Worm (Caenorhabditis elegans) whole organism, L4 larva: Measurements from ENCODE around the gene C27D9.1.
A peak's percentile ranks its signal among the peaks of the same experiment; 100 is the strongest.

ENCODE experiments used
- F37D6.2 ChIP-seq: sonication (generic microtip); optimal IDR thresholded peaks from 2 replicates; lab custom pipeline; 2016; ENCODE audit warnings: mild to moderate bottlenecking, missing genetic modification characterization, missing compliant biosample characterization
- F49E8.2 ChIP-seq: sonication (generic microtip); optimal IDR thresholded peaks from 2 replicates; lab custom pipeline; 2016; ENCODE audit warnings: missing compliant biosample characterization, mild to moderate bottlenecking, missing genetic modification characterization, borderline replicate concordance
- R02D3.7 ChIP-seq: fragments of 150-350 bp; sonication (generic microtip); optimal IDR thresholded peaks from 3 replicates; lab custom pipeline; 2014; ENCODE audit warnings: missing biosample characterization, missing genetic modification characterization
- T20F7.1 ChIP-seq: fragments of 200-800 bp; sonication (Bioruptor generic); optimal IDR thresholded peaks from 2 replicates; lab custom pipeline; 2018; ENCODE audit warnings: mild to moderate bottlenecking, missing genetic modification characterization, missing compliant biosample characterization
- T26A8.4 ChIP-seq: fragments of 200-800 bp; sonication (Bioruptor generic); IDR thresholded peaks from 2 replicates; pipeline ENCODE4 v1.3.6; 2022; ENCODE audit warnings: missing genetic modification characterization, missing compliant biosample characterization
- Y48G9A.11 ChIP-seq: fragments of 200-800 bp; sonication (Bioruptor generic); IDR thresholded peaks from 2 replicates; pipeline ENCODE4 v1.3.6; 2022; ENCODE audit warnings: missing genetic modification reagents, missing genetic modification characterization, missing compliant biosample characterization
- aha-1 ChIP-seq: fragments of 150-350 bp; peaks from one replicate; lab custom pipeline; 2014; ENCODE audit warnings: missing biosample characterization, missing genetic modification characterization
- ceh-28 ChIP-seq: fragments of 150-350 bp; optimal IDR thresholded peaks from 2 replicates; lab custom pipeline; 2014; ENCODE audit warnings: missing biosample characterization, missing genetic modification reagents, missing genetic modification characterization
- ceh-32 ChIP-seq: sonication (generic microtip); optimal IDR thresholded peaks from 2 replicates; lab custom pipeline; 2016; ENCODE audit warnings: mild to moderate bottlenecking, missing genetic modification characterization, missing compliant biosample characterization; ENCODE audit not compliant: poor library complexity
- ceh-82 ChIP-seq: sonication (generic microtip); optimal IDR thresholded peaks from 2 replicates; lab custom pipeline; 2017; ENCODE audit warnings: missing biosample characterization, missing genetic modification characterization
- ctbp-1 ChIP-seq: fragments of 200-800 bp; sonication (Bioruptor generic); IDR thresholded peaks from 2 replicates; pipeline ENCODE4 v1.3.6; 2022; ENCODE audit warnings: missing genetic modification reagents, missing genetic modification characterization, missing compliant biosample characterization
- daf-12 ChIP-seq: fragments of 150-350 bp; optimal IDR thresholded peaks from 2 replicates; lab custom pipeline; 2014; ENCODE audit warnings: missing biosample characterization, missing genetic modification reagents, missing genetic modification characterization
- daf-8 ChIP-seq: fragments of 200-800 bp; sonication (Bioruptor generic); IDR thresholded peaks from 2 replicates; pipeline ENCODE4 v1.3.6; 2022; ENCODE audit warnings: missing genetic modification characterization, missing compliant biosample characterization
- dmd-6 ChIP-seq: fragments of 200-800 bp; sonication (Bioruptor generic); IDR thresholded peaks from 2 replicates; pipeline ENCODE4 v1.3.6; 2022; ENCODE audit warnings: missing genetic modification reagents, missing genetic modification characterization, missing compliant biosample characterization
- dmd-9 ChIP-seq: fragments of 200-800 bp; sonication (Bioruptor generic); IDR thresholded peaks from 2 replicates; pipeline ENCODE4 v1.3.6; 2022; ENCODE audit warnings: missing genetic modification reagents, missing genetic modification characterization, missing compliant biosample characterization
- duxl-1 ChIP-seq: sonication (generic microtip); optimal IDR thresholded peaks from 2 replicates; lab custom pipeline; 2016; ENCODE audit warnings: mild to moderate bottlenecking, missing genetic modification characterization, moderate library complexity, missing compliant biosample characterization; ENCODE audit not compliant: poor library complexity
- egl-27 ChIP-seq: sonication (generic microtip); optimal IDR thresholded peaks from 3 replicates; lab custom pipeline; 2017; ENCODE audit warnings: missing biosample characterization, missing genetic modification reagents, missing genetic modification characterization
- fkh-10 ChIP-seq: fragments of 150-350 bp; optimal IDR thresholded peaks from 2 replicates; lab custom pipeline; 2014; ENCODE audit warnings: missing biosample characterization, missing genetic modification reagents, missing genetic modification characterization
- fos-1 ChIP-seq: fragments of 150-350 bp; optimal IDR thresholded peaks from 2 replicates; lab custom pipeline; 2014; ENCODE audit warnings: missing biosample characterization, missing genetic modification characterization
- hlh-11 ChIP-seq: fragments of 200-800 bp; sonication (Bioruptor generic); optimal IDR thresholded peaks from 2 replicates; lab custom pipeline; 2018; ENCODE audit warnings: mild to moderate bottlenecking, missing genetic modification characterization, missing compliant biosample characterization
- lim-7 ChIP-seq: fragments of 200-800 bp; sonication (Bioruptor generic); IDR thresholded peaks from 2 replicates; pipeline ENCODE4 v1.3.6; 2022; ENCODE audit warnings: missing genetic modification characterization, missing compliant biosample characterization
- madf-5 ChIP-seq, 2 experiments: fragments of 200-800 bp; sonication (Bioruptor generic); IDR thresholded peaks; 2 replicates each; pipeline ENCODE4 v1.3.6; 2022; ENCODE audit warnings: missing compliant biosample characterization in 2 of 2, missing genetic modification characterization in 2 of 2
- mdl-1 ChIP-seq, 2 experiments: fragments of 150-350 bp in 1 of 2; sonication (generic microtip) in 1 of 2; optimal IDR thresholded peaks; 2 replicates each; lab custom pipeline; 2014 to 2017; ENCODE audit warnings: missing biosample characterization in 2 of 2, missing genetic modification characterization in 2 of 2
- mes-2 ChIP-seq: sonication (generic microtip); optimal IDR thresholded peaks from 2 replicates; lab custom pipeline; 2016; ENCODE audit warnings: missing genotype, mild to moderate bottlenecking, missing genetic modification characterization, missing compliant biosample characterization; ENCODE audit not compliant: poor library complexity, severe bottlenecking
- nhr-111 ChIP-seq: fragments of 200-800 bp; sonication (Bioruptor generic); optimal IDR thresholded peaks from 2 replicates; lab custom pipeline; 2018; ENCODE audit warnings: mild to moderate bottlenecking, missing genetic modification characterization, missing compliant biosample characterization
- nhr-77 ChIP-seq: fragments of 150-350 bp; optimal IDR thresholded peaks from 2 replicates; lab custom pipeline; 2014; ENCODE audit warnings: missing biosample characterization, missing genetic modification characterization
- saeg-2 ChIP-seq: fragments of 200-800 bp; sonication (Bioruptor generic); IDR thresholded peaks from 2 replicates; pipeline ENCODE4 v1.3.6; 2022; ENCODE audit warnings: missing genetic modification reagents, missing genetic modification characterization, missing compliant biosample characterization
- spr-1 ChIP-seq: sonication (generic microtip); optimal IDR thresholded peaks from 2 replicates; lab custom pipeline; 2016; ENCODE audit warnings: mild to moderate bottlenecking, missing genetic modification characterization, missing compliant biosample characterization
- spr-3 ChIP-seq: fragments of 200-800 bp; sonication (Bioruptor generic); optimal IDR thresholded peaks from 2 replicates; lab custom pipeline; 2018; ENCODE audit warnings: mild to moderate bottlenecking, missing genetic modification characterization, missing compliant biosample characterization
- unc-130 ChIP-seq: sonication (generic microtip); optimal IDR thresholded peaks from 2 replicates; lab custom pipeline; 2016; ENCODE audit warnings: missing genetic modification reagents, missing genetic modification characterization, missing compliant biosample characterization
- unc-39 ChIP-seq: sonication (generic microtip); optimal IDR thresholded peaks from 2 replicates; lab custom pipeline; 2017; ENCODE audit warnings: missing biosample characterization, missing genetic modification characterization
- unc-62 ChIP-seq, 3 experiments: fragments of 150-350 bp in 1 of 3; sonication (generic microtip); optimal IDR thresholded peaks in 2 of 3; peaks in 1 of 3; 1 replicate in 1 of 3; 2 replicates in 2 of 3; lab custom pipeline; 2014 to 2017; ENCODE audit warnings: missing biosample characterization in 3 of 3, missing genetic modification characterization in 3 of 3, missing genetic modification reagents in 3 of 3, missing genotype in 1 of 3
- zag-1 ChIP-seq: fragments of 150-350 bp; optimal IDR thresholded peaks from 2 replicates; lab custom pipeline; 2014; ENCODE audit warnings: missing biosample characterization, missing genetic modification characterization
- zfp-2 ChIP-seq: sonication (generic microtip); optimal IDR thresholded peaks from 2 replicates; lab custom pipeline; 2016; ENCODE audit warnings: mild to moderate bottlenecking, missing genetic modification characterization, missing compliant biosample characterization
- zfp-3 ChIP-seq: fragments of 200-800 bp; sonication (Bioruptor generic); conservative IDR thresholded peaks from 2 replicates; pipeline ENCODE4 v1.3.6; 2022; ENCODE audit warnings: missing genetic modification reagents, missing genetic modification characterization, missing compliant biosample characterization
- zip-11 ChIP-seq: fragments of 200-800 bp; sonication (Bioruptor generic); IDR thresholded peaks from 2 replicates; pipeline ENCODE4 v1.3.6; 2022; ENCODE audit warnings: missing genetic modification characterization, missing compliant biosample characterization
- ztf-11 ChIP-seq: fragments of 150-350 bp; optimal IDR thresholded peaks from 2 replicates; lab custom pipeline; 2014; ENCODE audit warnings: missing biosample characterization, missing genetic modification characterization

Gene C27D9.1

DNA sequence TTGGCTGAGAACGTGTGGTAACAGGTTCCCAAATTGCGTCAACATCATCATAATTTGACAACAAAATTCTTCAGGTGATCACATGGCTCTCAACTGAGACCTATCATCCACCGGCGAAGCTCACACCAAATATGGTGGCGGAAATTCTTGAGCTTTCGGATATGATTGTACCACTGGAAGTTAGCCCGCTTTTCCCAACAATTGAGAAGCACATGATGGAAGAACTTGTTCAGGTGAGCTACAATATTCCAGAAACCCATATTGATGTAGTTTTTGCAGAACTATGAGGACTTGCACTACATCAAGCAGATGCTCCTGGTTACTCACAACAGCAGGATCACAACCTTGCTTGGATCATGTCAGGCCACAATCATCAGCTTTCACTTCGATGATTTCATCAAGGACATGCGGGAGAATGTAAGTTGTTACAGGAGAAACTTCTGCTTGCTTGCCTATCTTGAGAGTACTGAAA is 920 bp upstream of the C27D9.1 start, which contains the start of gene F41C3.1:
Gene F41C3.1 (plus strand): TSS at position 51 of the 472 bp plus-strand sequence.
- TF ChIP-seq F37D6.2 (tag; lab: Kevin White, UChicago) (no peak), unc-62 (GFP tag; optimal IDR thresholded peaks at IDR 0.05 in 1 of 2; lab: Kevin White, UChicago) (peak in 1 of 2 experiments; percentile 96), unc-62 (tag; optimal IDR thresholded peaks at IDR 0.05; lab: Kevin White, UChicago) (no peak)

DNA sequence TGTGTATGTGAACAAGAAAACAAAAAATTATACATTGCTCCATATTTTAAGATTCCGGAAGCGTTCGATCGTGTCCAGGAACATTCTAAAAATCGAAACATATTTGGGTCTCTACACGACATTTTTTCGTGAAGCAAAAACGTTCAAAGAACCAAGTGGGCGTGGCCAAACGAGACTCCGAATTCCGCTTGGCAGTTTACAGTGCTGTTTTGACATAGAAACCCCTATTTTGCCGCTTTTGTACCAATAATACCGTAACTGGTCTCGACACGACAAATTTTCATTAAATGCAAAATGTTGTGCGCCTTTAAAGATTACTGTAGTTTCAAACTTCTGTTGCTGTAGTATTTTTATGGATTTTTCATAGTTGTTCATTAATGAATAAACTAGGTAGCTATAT is 2.4 kb downstream of the C27D9.1 start:
- TF ChIP-seq T20F7.1 (GFP tag; lab: Kevin White, UChicago) (peak; percentile 37), ztf-11 (no peak), Y48G9A.11 (GFP tag; lab: Robert Waterston, UW) (peak; percentile 76), duxl-1 (tag; lab: Kevin White, UChicago) (no peak), spr-1 (tag; lab: Kevin White, UChicago) (peak; percentile 75), daf-12 (tag; lab: Kevin White, UChicago) (no peak), spr-3 (GFP tag; lab: Kevin White, UChicago) (peak; percentile 15)

DNA sequence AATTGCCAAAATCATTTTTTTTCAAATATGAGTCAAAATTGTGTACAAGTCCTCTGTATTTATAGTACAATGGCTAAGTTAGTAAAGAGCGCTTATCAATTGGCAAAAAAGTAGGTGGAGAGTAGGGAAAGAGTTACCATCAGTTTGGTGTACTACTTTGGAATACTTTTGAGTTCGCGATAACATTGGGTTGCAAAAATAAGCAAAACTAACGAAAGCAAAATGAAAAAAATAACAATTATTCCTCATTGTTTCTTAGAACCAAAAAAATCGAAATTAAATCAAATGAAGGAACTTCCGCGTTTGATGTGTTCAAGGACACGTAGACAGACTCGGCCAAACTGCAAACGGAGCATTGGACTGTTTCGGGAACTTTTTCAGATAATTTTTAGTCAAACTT is 3.5 kb downstream of the C27D9.1 start, which contains the start of gene C27D9.2:
Gene C27D9.2 (minus strand): TSS at position 101 of the 400 bp plus-strand sequence.
- no peak for TF ChIP-seq mes-2 (tag; lab: Kevin White, UChicago)
- TF ChIP-seq ctbp-1 (GFP tag; lab: Robert Waterston, UW) = no peak
- TF ChIP-seq fkh-10 = no peak
- TF ChIP-seq egl-27 (tag; lab: Kevin White, UChicago) = no peak
- TF ChIP-seq nhr-111 (GFP tag; lab: Kevin White, UChicago) = no peak
- TF ChIP-seq dmd-9 (GFP tag; lab: Robert Waterston, UW) = no peak
- no peak for TF ChIP-seq zip-11 (GFP tag; lab: Robert Waterston, UW)
- TF ChIP-seq zfp-2 (tag; lab: Kevin White, UChicago) = no peak
- no peak for TF ChIP-seq unc-39
- no peak for TF ChIP-seq unc-130 (GFP tag; lab: Kevin White, UChicago)

DNA sequence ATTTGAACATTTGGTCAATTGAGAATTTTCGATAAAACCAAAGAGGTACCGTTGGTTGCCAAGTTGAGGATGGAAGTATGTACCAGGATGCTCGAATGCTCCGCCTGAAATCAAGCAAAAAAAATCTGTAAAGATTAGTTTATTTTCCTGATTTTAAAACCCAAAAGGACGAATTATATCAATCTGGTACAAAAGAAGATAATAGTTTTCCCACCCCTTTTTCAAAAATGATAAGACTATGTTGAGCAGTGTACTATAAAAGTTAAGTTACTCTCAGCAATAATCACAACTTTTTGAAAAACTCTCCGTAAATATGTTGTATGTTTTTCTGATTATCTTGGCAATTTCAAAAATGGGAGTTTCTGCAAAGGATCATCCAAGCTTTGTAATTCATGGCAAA is 5.2 kb downstream of the C27D9.1 start, which contains the start of gene F26G1.3:
Gene F26G1.3 (plus strand): TSS at position 301 of the 400 bp plus-strand sequence.
- TF ChIP-seq F49E8.2 (no peak), saeg-2 (GFP tag; lab: Robert Waterston, UW) (no peak), zfp-3 (GFP tag; lab: Robert Waterston, UW) (no peak), unc-39 (no peak), ceh-82 (tag; lab: Kevin White, UChicago) (no peak), nhr-77 (tag; lab: Kevin White, UChicago) (no peak), fos-1 (no peak), T26A8.4 (GFP tag; lab: Robert Waterston, UW) (no peak), zfp-2 (tag; lab: Kevin White, UChicago) (no peak), mdl-1 (tag; optimal IDR thresholded peaks at IDR 0.05; lab: Kevin White, UChicago) (no peak), ceh-28 (no peak)

DNA sequence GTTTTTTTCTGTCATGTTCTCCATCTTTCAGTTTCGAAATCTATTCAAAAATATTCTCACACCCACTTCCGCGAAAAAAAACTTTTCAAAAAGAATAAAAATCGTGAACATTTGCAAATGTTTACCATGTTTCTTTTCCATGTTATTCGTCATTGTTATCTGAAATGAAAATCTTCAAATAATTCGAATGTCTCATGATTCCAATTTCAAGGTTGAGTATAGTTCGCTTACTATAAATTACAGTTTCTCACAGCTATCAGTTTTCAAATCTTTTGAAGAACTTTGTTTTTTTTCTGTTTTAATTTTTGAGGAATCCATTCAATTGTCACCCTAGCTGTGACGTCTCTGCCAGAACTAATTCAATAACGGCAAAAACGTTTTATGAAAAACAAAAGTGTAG is 6.6 kb downstream of the C27D9.1 start:
- TF ChIP-seq T20F7.1 (GFP tag; lab: Kevin White, UChicago) (no peak), aha-1 (tag; lab: Kevin White, UChicago) (peak; percentile 86), zfp-2 (tag; lab: Kevin White, UChicago) (no peak), unc-62 (GFP tag; optimal IDR thresholded peaks at IDR 0.05 in 1 of 2; lab: Kevin White, UChicago) (peak in 1 of 2 experiments; percentile 32), unc-62 (tag; optimal IDR thresholded peaks at IDR 0.05; lab: Kevin White, UChicago) (no peak)

DNA sequence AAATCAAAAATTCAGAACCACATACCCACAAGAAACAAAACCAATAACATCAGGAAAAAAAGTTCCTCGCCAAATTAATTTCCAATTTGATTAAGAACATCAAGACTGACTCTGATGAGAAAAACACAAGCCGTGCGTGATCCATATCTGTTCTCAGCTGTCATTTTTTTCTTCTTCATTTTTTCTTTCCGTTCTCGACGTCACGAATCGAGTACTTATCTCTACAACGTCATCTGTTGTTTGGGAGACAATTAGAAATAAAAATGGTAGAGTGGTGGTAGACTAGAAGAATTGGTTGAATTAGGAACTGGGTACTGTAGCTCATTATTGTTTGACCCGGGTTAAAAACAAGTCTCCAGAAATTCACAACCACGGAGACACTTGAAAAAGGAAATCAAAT is 7.8 kb downstream of the C27D9.1 start:
- TF ChIP-seq dmd-6 (GFP tag; lab: Robert Waterston, UW) (peak; percentile 16), daf-8 (GFP tag; lab: Robert Waterston, UW) (no peak), R02D3.7 (no peak), zag-1 (no peak), ceh-32 (tag; lab: Kevin White, UChicago) (no peak), hlh-11 (peak; percentile 18), madf-5 (GFP tag; IDR thresholded peaks at IDR 0.05; lab: Robert Waterston, UW) (no peak), lim-7 (GFP tag; lab: Robert Waterston, UW) (no peak)
- TF ChIP-seq, all 104 proteins: peak for 2
